Worm (Caenorhabditis elegans): Measurements from ENCODE around the gene ZK616.2.

The ZK616.2 gene

ce11 chrIV:5374321-5374720 is 23.3 kb upstream of the ZK616.2 start:
- TF ChIP-seq zip-8 (tag; optimal IDR thresholded peaks at IDR 0.05): no peak
- no peak for TF ChIP-seq ceh-43 (GFP tag; optimal IDR thresholded peaks at IDR 0.05)
- no peak for TF ChIP-seq ceh-83 (GFP tag; optimal IDR thresholded peaks at IDR 0.05)
- TF ChIP-seq lsy-2 (tag; optimal IDR thresholded peaks at IDR 0.05): no peak
- TF ChIP-seq ceh-39 (tag; optimal IDR thresholded peaks at IDR 0.05): no peak
- no peak for TF ChIP-seq drap-1 (GFP tag; optimal IDR thresholded peaks at IDR 0.05)
- no peak for TF ChIP-seq elt-1 (tag; optimal IDR thresholded peaks at IDR 0.05; ENCODE audit: borderline replicate concordance, insufficient read depth)
- TF ChIP-seq sptf-1 (tag; optimal IDR thresholded peaks at IDR 0.05): no peak
- TF ChIP-seq mab-5 (tag; optimal IDR thresholded peaks at IDR 0.05): no peak
- no peak for TF ChIP-seq unc-62 (GFP tag; optimal IDR thresholded peaks at IDR 0.05)
- no peak for TF ChIP-seq pha-4 (tag; optimal IDR thresholded peaks at IDR 0.05)
- no peak for TF ChIP-seq lin-13 (tag; optimal IDR thresholded peaks at IDR 0.05)
- TF ChIP-seq nhr-237 (tag; optimal IDR thresholded peaks at IDR 0.05): no peak
- TF ChIP-seq flh-1 (GFP tag; optimal IDR thresholded peaks at IDR 0.05): no peak
- no peak for TF ChIP-seq nhr-28 (tag; optimal IDR thresholded peaks at IDR 0.05)

DNA sequence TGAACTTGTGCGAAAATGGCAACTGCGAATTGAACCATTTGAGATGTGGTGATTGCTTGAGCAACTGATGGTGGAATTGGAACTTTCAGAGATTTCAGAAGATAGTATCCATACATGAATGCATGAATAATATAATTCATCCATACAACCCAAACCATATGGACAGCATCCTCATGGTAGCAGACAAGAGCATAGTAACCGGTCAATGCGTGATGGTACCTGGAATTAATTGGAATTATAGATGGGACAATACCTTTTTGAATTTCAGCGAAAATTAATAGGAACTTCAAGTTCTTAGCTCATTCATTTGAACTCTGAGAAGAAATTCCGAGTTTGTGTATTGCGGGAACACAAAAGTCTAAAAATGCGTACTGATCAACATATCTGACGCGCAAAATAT is 22.7 kb upstream of the ZK616.2 start:
- TF ChIP-seq blmp-1 (tag; optimal IDR thresholded peaks at IDR 0.05) (no peak), elt-3 (tag; optimal IDR thresholded peaks at IDR 0.05) (no peak), unc-62 (GFP tag; optimal IDR thresholded peaks at IDR 0.05) (no peak), nhr-28 (tag; optimal IDR thresholded peaks at IDR 0.05) (no peak), nhr-237 (tag; optimal IDR thresholded peaks at IDR 0.05) (no peak), ham-2 (GFP tag; optimal IDR thresholded peaks at IDR 0.05) (no peak), ceh-43 (GFP tag; optimal IDR thresholded peaks at IDR 0.05) (no peak), elt-1 (tag; optimal IDR thresholded peaks at IDR 0.05; ENCODE audit: borderline replicate concordance, insufficient read depth) (no peak), nhr-2 (tag; optimal IDR thresholded peaks at IDR 0.05) (no peak), tbx-8 (GFP tag; optimal IDR thresholded peaks at IDR 0.05) (no peak), cnd-1 (tag; optimal IDR thresholded peaks at IDR 0.05) (no peak), ztf-11 (tag; optimal IDR thresholded peaks at IDR 0.05) (no peak), mab-5 (tag; optimal IDR thresholded peaks at IDR 0.05) (no peak), mep-1 (tag; optimal IDR thresholded peaks at IDR 0.05) (no peak), ceh-83 (GFP tag; optimal IDR thresholded peaks at IDR 0.05) (no peak)

DNA sequence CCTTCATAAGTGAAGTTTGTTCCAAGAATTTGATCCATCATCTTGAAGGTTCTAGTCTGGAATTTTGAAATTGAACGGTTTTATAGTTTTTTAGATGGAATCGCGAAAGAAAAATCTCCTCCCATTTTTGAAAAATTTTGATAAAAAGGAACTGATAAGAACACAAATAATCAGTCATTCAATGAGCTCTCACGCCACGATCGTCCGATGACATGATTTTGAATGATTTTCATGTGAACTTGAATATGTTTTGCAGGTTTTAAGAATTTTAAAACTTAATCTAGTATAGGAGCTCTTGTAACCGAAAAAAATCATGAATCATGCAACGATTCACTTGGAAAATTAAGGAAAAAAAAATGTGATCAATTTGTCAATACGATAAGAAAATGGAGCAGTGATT is 20.6 kb upstream of the ZK616.2 start, which contains the start of gene elo-5:
Gene elo-5, minus strand, starts transcription at position 56 of the 400 bp plus-strand sequence.
- TF ChIP-seq tbx-8 (GFP tag; optimal IDR thresholded peaks at IDR 0.05) (no peak), nhr-237 (tag; optimal IDR thresholded peaks at IDR 0.05) (no peak), sptf-1 (tag; optimal IDR thresholded peaks at IDR 0.05) (no peak), unc-39 (tag; optimal IDR thresholded peaks at IDR 0.05) (no peak), ces-1 (GFP tag; optimal IDR thresholded peaks at IDR 0.05) (no peak), unc-120 (tag; optimal IDR thresholded peaks at IDR 0.05; ENCODE audit: poor library complexity, severe bottlenecking) (no peak), nhr-2 (tag; optimal IDR thresholded peaks at IDR 0.05) (no peak), unc-62 (GFP tag; optimal IDR thresholded peaks at IDR 0.05) (no peak), nhr-12 (tag; optimal IDR thresholded peaks at IDR 0.05) (no peak), ceh-43 (GFP tag; optimal IDR thresholded peaks at IDR 0.05) (no peak), sem-2 (GFP tag; optimal IDR thresholded peaks at IDR 0.05) (no peak), elt-3 (tag; optimal IDR thresholded peaks at IDR 0.05) (no peak), lin-13 (tag; optimal IDR thresholded peaks at IDR 0.05) (no peak), ham-2 (GFP tag; optimal IDR thresholded peaks at IDR 0.05) (no peak), hlh-1 (tag; optimal IDR thresholded peaks at IDR 0.05) (no peak), lin-32 (GFP tag; optimal IDR thresholded peaks at IDR 0.05) (no peak), cnd-1 (tag; optimal IDR thresholded peaks at IDR 0.05) (no peak), snpc-4 (tag; optimal IDR thresholded peaks at IDR 0.05) (no peak), nhr-76 (tag; optimal IDR thresholded peaks at IDR 0.05) (no peak), ceh-39 (tag; optimal IDR thresholded peaks at IDR 0.05) (no peak)

- TF ChIP-seq ztf-11 (tag; optimal IDR thresholded peaks at IDR 0.05) (no peak), elt-3 (tag; optimal IDR thresholded peaks at IDR 0.05) (no peak), nhr-237 (tag; optimal IDR thresholded peaks at IDR 0.05) (no peak), snpc-4 (tag; optimal IDR thresholded peaks at IDR 0.05) (no peak), ces-1 (GFP tag; optimal IDR thresholded peaks at IDR 0.05) (no peak)
Measured at ce11 chrIV:5380140-5380539, 17.5 kb upstream of the ZK616.2 start.

- TF ChIP-seq pha-4 (tag; optimal IDR thresholded peaks at IDR 0.05) (no peak), lin-32 (GFP tag; optimal IDR thresholded peaks at IDR 0.05) (no peak), ztf-11 (tag; optimal IDR thresholded peaks at IDR 0.05) (no peak), lin-13 (tag; optimal IDR thresholded peaks at IDR 0.05) (no peak), blmp-1 (tag; optimal IDR thresholded peaks at IDR 0.05) (no peak), sem-2 (GFP tag; optimal IDR thresholded peaks at IDR 0.05) (no peak)
Measured at ce11 chrIV:5381334-5381733, 16.3 kb upstream of the ZK616.2 start, which contains the start of gene F41H10.2. Gene F41H10.2, plus strand, starts transcription at chrIV:5381634.

All from whole organism, mixed stage, embryonic.